Worm (Caenorhabditis elegans): ENCODE measurements around the gene col-80.

The col-80 gene

ce11 chrII:10719931-10720330, 12.9 kb downstream of the col-80 start, which contains the start of gene mks-5 (continued):
- no peak for TF ChIP-seq lin-38 (GFP tag; IDR thresholded peaks at IDR 0.05)

ce11 chrII:10723069-10723468, 16.1 kb downstream of the col-80 start, which contains the start of gene C09G5.14:
Gene C09G5.14, minus strand, starts transcription at chrII:10723169.
- TF ChIP-seq rbr-2 (tag; optimal IDR thresholded peaks at IDR 0.05) (no peak), attf-4 (tag; optimal IDR thresholded peaks at IDR 0.05) (no peak), daf-12 (tag; optimal IDR thresholded peaks at IDR 0.05) (no peak), egl-27 (tag; optimal IDR thresholded peaks at IDR 0.05) (no peak), T26A8.4 (GFP tag; IDR thresholded peaks at IDR 0.05) (no peak), nhr-237 (tag; optimal IDR thresholded peaks at IDR 0.05) (no peak), dmd-8 (GFP tag; IDR thresholded peaks at IDR 0.05) (no peak), daf-16 (GFP tag; optimal IDR thresholded peaks at IDR 0.05) (no peak), daf-16 (tag; optimal IDR thresholded peaks at IDR 0.05) (no peak), ctbp-1 (GFP tag; IDR thresholded peaks at IDR 0.05) (no peak), ceh-32 (tag; optimal IDR thresholded peaks at IDR 0.05; ENCODE audit: poor library complexity) (no peak), zfp-3 (GFP tag; conservative IDR thresholded peaks at IDR 0.05) (no peak), ces-1 (GFP tag; optimal IDR thresholded peaks at IDR 0.05) (no peak), snpc-4 (tag; optimal IDR thresholded peaks at IDR 0.05) (no peak), ceh-20 (GFP tag; IDR thresholded peaks at IDR 0.05) (no peak), hlh-11 (tag; optimal IDR thresholded peaks at IDR 0.05) (no peak), mdl-1 (tag; optimal IDR thresholded peaks at IDR 0.05) (no peak), arid-1 (GFP tag; conservative IDR thresholded peaks at IDR 0.05) (no peak), ama-1 (optimal IDR thresholded peaks at IDR 0.05) (no peak), fos-1 (tag; optimal IDR thresholded peaks at IDR 0.05) (no peak)

ce11 chrII:10730702-10731101, 23.7 kb downstream of the col-80 start:
- TF ChIP-seq nhr-11 (tag; optimal IDR thresholded peaks at IDR 0.05) (peak; percentile 39), mep-1 (tag; optimal IDR thresholded peaks at IDR 0.05) (no peak)

ce11 chrII:10731552-10731951, 24.6 kb downstream of the col-80 start, which contains the start of gene glb-12:
Gene glb-12, minus strand, starts transcription at chrII:10731652.
- TF ChIP-seq mep-1 (tag; optimal IDR thresholded peaks at IDR 0.05): no peak
- peak in 1 of 2 experiments; percentile 48 for TF ChIP-seq unc-62 (GFP tag; optimal IDR thresholded peaks at IDR 0.05 in 1 of 2)
- TF ChIP-seq unc-62 (tag; optimal IDR thresholded peaks at IDR 0.05): no peak
- TF ChIP-seq zfp-2 (tag; optimal IDR thresholded peaks at IDR 0.05): no peak

- no peak for TF ChIP-seq ama-1 (optimal IDR thresholded peaks at IDR 0.05)
- TF ChIP-seq nhr-77 (tag; optimal IDR thresholded peaks at IDR 0.05): no peak
- no peak for TF ChIP-seq skn-1 (tag; optimal IDR thresholded peaks at IDR 0.05)
- TF ChIP-seq duxl-1 (tag; optimal IDR thresholded peaks at IDR 0.05; ENCODE audit: poor library complexity): no peak
- no peak for TF ChIP-seq ces-1 (GFP tag; optimal IDR thresholded peaks at IDR 0.05)
- TF ChIP-seq F10B5.3 (tag; optimal IDR thresholded peaks at IDR 0.05): no peak
- no peak for TF ChIP-seq T26A8.4 (GFP tag; IDR thresholded peaks at IDR 0.05)
- no peak for TF ChIP-seq Y48G9A.11 (GFP tag; IDR thresholded peaks at IDR 0.05)
- no peak for TF ChIP-seq ctbp-1 (GFP tag; IDR thresholded peaks at IDR 0.05)
- TF ChIP-seq fkh-10 (GFP tag; optimal IDR thresholded peaks at IDR 0.05): no peak
- no peak for TF ChIP-seq F49E8.2 (tag; optimal IDR thresholded peaks at IDR 0.05; ENCODE audit: borderline replicate concordance)
- no peak for TF ChIP-seq fos-1 (tag; optimal IDR thresholded peaks at IDR 0.05)
- TF ChIP-seq ceh-28 (tag; optimal IDR thresholded peaks at IDR 0.05): no peak
- TF ChIP-seq Y5F2A.4 (GFP tag; optimal IDR thresholded peaks at IDR 0.05): no peak
- no peak for TF ChIP-seq tra-1 (GFP tag; IDR thresholded peaks at IDR 0.05)
These were observed 30.1 kb downstream of the col-80 start, which contains the start of gene C52A11.3 for ce11 chrII:10737059-10737458. Gene C52A11.3, plus strand, starts transcription at chrII:10737359.
